Worm (Caenorhabditis elegans) whole organism, midembryonic: Measurements from ENCODE around the gene ipla-5.

ENCODE experiments used
- T22C8.4 ChIP-seq: fragments of 200-800 bp; sonication (Bioruptor generic); IDR thresholded peaks from 2 replicates; pipeline ENCODE4 v1.3.6; 2022; ENCODE audit warnings: missing genetic modification characterization, missing compliant biosample characterization
- cog-1 ChIP-seq: sonication (generic microtip); optimal IDR thresholded peaks from 2 replicates; lab custom pipeline; 2016; ENCODE audit warnings: missing genetic modification characterization, missing compliant biosample characterization
- flt-1 ChIP-seq: fragments of 200-800 bp; sonication (Bioruptor generic); IDR thresholded peaks from 2 replicates; pipeline ENCODE4 v1.3.6; 2022; ENCODE audit warnings: missing genetic modification characterization, missing compliant biosample characterization
- klf-2 ChIP-seq: fragments of 200-800 bp; sonication (Bioruptor generic); conservative IDR thresholded peaks from 2 replicates; pipeline ENCODE4 v1.3.6; 2022; ENCODE audit warnings: missing genetic modification reagents, missing genetic modification characterization, missing compliant biosample characterization
- med-1 ChIP-seq: sonication (generic microtip); optimal IDR thresholded peaks from 2 replicates; lab custom pipeline; 2017; ENCODE audit warnings: missing genetic modification characterization, mild to moderate bottlenecking, missing compliant biosample characterization, antibody characterized with exemption, missing genetic modification reagents; ENCODE audit not compliant: insufficient read depth
- ref-1 ChIP-seq: fragments of 200-800 bp; sonication (Bioruptor generic); conservative IDR thresholded peaks from 2 replicates; pipeline ENCODE4 v1.3.6; 2022; ENCODE audit warnings: missing genetic modification reagents, missing genetic modification characterization, missing compliant biosample characterization
- tab-1 ChIP-seq: fragments of 200-800 bp; sonication (Bioruptor generic); IDR thresholded peaks from 2 replicates; pipeline ENCODE4 v1.3.6; 2022; ENCODE audit warnings: missing genetic modification characterization, missing compliant biosample characterization
- ztf-23 ChIP-seq: fragments of 200-800 bp; sonication (Bioruptor generic); IDR thresholded peaks from 2 replicates; pipeline ENCODE4 v1.3.6; 2022; ENCODE audit warnings: missing genetic modification reagents, missing genetic modification characterization, missing compliant biosample characterization
- ztf-29 ChIP-seq: fragments of 200-800 bp; sonication (Bioruptor generic); IDR thresholded peaks from 2 replicates; pipeline ENCODE4 v1.3.6; 2022; ENCODE audit warnings: missing genetic modification reagents, missing genetic modification characterization, missing compliant biosample characterization

The ipla-5 gene

DNA sequence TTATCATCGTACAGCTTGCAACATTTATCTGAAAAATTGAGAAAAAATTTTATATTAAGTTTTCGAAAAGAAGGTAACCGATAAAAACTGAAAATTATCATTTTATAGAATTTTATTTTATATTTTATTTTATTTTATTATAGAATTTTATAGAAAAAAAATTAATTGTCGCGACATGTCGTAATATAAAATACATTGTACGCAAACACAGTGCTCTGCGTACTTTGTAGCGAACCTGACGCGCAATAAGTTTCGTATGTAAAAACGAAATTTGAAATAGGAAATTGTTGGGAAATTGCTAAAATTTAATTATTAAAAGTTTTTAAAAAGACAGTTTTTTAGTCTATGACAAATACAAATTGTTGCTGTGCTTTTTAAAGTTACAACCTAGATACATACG, 23.6 kb upstream of the ipla-5 start, which contains the start of the genes hst-1 and ints-6:
Gene hst-1 (minus strand): TSS at position 28 of the 400 bp plus-strand sequence.
Gene ints-6 (plus strand): TSS at position 260 of the 400 bp plus-strand sequence.
- TF ChIP-seq tab-1, result no peak
- no peak for TF ChIP-seq cog-1 (tag; lab: Kevin White, UChicago)
- TF ChIP-seq flt-1, result no peak
- TF ChIP-seq ref-1 (GFP tag; lab: Robert Waterston, UW), result no peak
- no peak for TF ChIP-seq med-1 (GFP tag; lab: Kevin White, UChicago)
- TF ChIP-seq ztf-29 (GFP tag; lab: Robert Waterston, UW), result no peak
- TF ChIP-seq ztf-23 (GFP tag; lab: Robert Waterston, UW), result no peak
- TF ChIP-seq T22C8.4 (GFP tag; lab: Robert Waterston, UW), result no peak
- TF ChIP-seq klf-2 (GFP tag; lab: Robert Waterston, UW), result no peak

DNA sequence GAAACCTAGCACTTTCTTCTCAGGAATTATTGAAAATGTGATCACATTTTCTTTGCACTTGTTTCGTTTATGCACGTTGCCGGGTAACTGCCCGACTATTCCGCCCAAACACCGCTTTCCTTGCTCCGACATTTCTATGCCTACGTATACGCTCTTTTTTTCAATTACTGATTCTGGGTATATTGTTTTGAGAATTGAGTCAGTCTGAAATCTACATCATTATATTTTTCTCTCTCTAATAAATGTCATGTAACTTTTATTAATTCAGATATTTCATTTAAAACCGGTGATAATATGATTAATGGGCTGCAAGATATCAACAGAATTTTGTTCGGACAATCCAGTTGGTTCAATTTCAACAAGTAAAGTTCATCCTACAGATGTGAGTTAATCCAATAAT, 17.6 kb upstream of the ipla-5 start, which contains the start of gene ttll-11:
Gene ttll-11 (plus strand): TSS at position 301 of the 400 bp plus-strand sequence.
- no peak for TF ChIP-seq cog-1 (tag; lab: Kevin White, UChicago)
- no peak for TF ChIP-seq klf-2 (GFP tag; lab: Robert Waterston, UW)
- TF ChIP-seq flt-1, result no peak
- TF ChIP-seq tab-1, result no peak
- TF ChIP-seq med-1 (GFP tag; lab: Kevin White, UChicago), result no peak
- TF ChIP-seq ztf-23 (GFP tag; lab: Robert Waterston, UW), result no peak
- no peak for TF ChIP-seq ref-1 (GFP tag; lab: Robert Waterston, UW)

DNA sequence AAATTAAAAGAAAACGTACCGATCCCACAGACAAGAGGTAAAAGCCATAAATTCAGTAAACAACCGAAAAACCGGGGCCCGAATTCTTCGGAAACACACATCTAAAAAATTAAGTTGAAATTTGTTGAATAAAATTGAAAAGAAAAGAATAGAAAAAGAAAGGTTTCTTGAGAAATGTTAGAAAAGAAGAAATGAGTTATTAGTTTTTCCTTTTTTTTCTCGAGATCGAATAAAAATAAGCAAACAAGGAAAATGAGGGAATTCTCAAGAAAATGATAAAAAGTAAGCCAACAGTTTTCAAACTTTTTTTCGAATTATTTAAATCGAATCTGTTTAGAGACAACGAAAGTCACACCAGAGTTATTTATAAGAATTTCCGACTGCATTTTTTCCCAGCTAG, 9.5 kb upstream of the ipla-5 start, which contains the start of gene H23L24.4:
Gene H23L24.4 (minus strand): TSS at position 101 of the 400 bp plus-strand sequence.
- no peak for TF ChIP-seq med-1 (GFP tag; lab: Kevin White, UChicago)

DNA sequence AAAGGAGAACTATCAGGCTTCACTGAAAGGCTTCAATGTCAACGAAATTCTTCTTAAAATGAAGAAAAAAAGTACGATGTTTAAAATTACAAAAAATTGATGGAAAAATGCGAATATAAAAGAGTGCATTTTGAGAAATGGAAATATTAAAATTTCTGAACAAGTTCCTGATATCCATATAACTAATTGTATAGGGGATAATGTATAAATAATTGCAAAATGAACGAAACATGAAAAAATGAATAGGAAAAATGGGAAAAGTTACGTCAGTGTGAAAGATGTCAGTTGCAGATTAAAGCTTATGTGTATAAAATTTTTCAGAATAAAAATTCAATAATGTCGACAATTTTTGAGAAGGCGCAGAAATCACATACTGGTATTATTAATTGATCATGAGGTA, 7.0 kb upstream of the ipla-5 start:
- TF ChIP-seq T22C8.4 (GFP tag; lab: Robert Waterston, UW) (no peak), ref-1 (GFP tag; lab: Robert Waterston, UW) (no peak), ztf-29 (GFP tag; lab: Robert Waterston, UW) (no peak), med-1 (GFP tag; lab: Kevin White, UChicago) (no peak), tab-1 (no peak), ztf-23 (GFP tag; lab: Robert Waterston, UW) (no peak), cog-1 (tag; lab: Kevin White, UChicago) (no peak), klf-2 (GFP tag; lab: Robert Waterston, UW) (no peak), flt-1 (no peak)

DNA sequence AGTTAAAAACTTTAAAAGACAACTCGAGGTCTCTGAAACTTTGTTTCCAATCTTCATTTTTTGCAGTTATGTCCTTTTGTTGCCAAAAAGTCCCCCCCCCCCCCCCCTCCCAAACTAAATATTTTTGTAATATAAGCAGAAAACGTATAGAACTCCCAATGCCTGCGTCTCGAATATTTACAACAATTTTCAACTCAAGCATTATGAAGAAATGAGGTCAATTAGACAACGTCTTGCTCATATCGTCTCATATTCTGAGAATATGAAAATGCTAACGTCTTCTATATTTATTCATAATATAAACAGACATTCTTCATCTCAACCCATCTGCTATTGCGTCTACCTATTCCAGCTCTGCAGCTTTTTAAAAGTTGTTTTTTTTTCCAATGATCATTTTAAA, 3.1 kb downstream of the ipla-5 start, which contains the start of gene H23L24.1:
Gene H23L24.1 (plus strand): TSS at position 301 of the 400 bp plus-strand sequence.
- TF ChIP-seq tab-1, result no peak
- TF ChIP-seq T22C8.4 (GFP tag; lab: Robert Waterston, UW), result no peak
- no peak for TF ChIP-seq cog-1 (tag; lab: Kevin White, UChicago)
- TF ChIP-seq ztf-23 (GFP tag; lab: Robert Waterston, UW), result no peak
- TF ChIP-seq ztf-29 (GFP tag; lab: Robert Waterston, UW), result no peak
- TF ChIP-seq med-1 (GFP tag; lab: Kevin White, UChicago), result no peak
- no peak for TF ChIP-seq ref-1 (GFP tag; lab: Robert Waterston, UW)
- no peak for TF ChIP-seq flt-1

DNA sequence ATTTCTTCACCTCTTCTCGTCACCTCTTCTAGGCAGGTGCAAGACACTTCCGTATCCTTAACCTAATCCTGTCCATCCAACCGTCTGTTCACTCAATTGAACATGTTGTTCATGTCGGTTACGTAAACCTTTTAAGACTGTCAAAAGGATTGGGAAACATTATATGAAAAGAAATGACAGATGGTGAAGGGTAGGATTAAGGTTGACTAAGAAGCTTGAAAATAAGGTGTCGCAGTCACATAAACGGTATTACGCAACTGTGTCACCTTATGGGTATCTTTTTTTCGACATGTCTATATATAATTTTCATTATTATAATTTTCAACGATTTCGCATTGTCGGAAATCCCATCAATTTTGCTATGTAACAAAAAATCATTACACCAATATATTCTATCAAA, 7.8 kb downstream of the ipla-5 start:
- TF ChIP-seq T22C8.4 (GFP tag; lab: Robert Waterston, UW) (no peak), ztf-23 (GFP tag; lab: Robert Waterston, UW) (no peak), ztf-29 (GFP tag; lab: Robert Waterston, UW) (no peak), tab-1 (no peak), med-1 (GFP tag; lab: Kevin White, UChicago) (no peak), cog-1 (tag; lab: Kevin White, UChicago) (no peak), ref-1 (GFP tag; lab: Robert Waterston, UW) (no peak), flt-1 (no peak), klf-2 (GFP tag; lab: Robert Waterston, UW) (no peak)

DNA sequence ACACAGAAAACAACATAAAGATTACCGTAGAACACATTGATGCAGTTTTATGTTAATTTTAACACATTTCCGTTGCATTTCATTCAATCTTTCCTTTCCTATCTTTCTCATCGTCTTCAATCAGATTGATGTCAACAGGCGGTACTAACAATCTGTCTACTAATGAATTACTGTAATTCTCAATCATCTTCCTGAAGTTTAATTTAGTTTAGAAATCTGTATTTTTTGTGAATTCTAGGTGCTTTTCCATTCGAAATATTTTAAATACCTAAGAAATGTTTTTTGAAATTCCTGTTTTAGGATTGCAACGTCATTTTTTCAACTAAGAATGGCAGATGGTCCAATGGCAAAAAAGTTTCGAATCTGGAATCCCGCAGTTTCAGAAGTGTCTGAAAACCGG, 8.7 kb downstream of the ipla-5 start, which contains the start of gene F21D5.9:
Gene F21D5.9 (plus strand): TSS at position 301 of the 400 bp plus-strand sequence.
- no peak for TF ChIP-seq ref-1 (GFP tag; lab: Robert Waterston, UW)
- TF ChIP-seq med-1 (GFP tag; lab: Kevin White, UChicago), result no peak
- no peak for TF ChIP-seq ztf-23 (GFP tag; lab: Robert Waterston, UW)
- no peak for TF ChIP-seq cog-1 (tag; lab: Kevin White, UChicago)
- TF ChIP-seq tab-1, result no peak
- TF ChIP-seq klf-2 (GFP tag; lab: Robert Waterston, UW), result no peak
- no peak for TF ChIP-seq ztf-29 (GFP tag; lab: Robert Waterston, UW)
- no peak for TF ChIP-seq T22C8.4 (GFP tag; lab: Robert Waterston, UW)
- no peak for TF ChIP-seq flt-1

DNA sequence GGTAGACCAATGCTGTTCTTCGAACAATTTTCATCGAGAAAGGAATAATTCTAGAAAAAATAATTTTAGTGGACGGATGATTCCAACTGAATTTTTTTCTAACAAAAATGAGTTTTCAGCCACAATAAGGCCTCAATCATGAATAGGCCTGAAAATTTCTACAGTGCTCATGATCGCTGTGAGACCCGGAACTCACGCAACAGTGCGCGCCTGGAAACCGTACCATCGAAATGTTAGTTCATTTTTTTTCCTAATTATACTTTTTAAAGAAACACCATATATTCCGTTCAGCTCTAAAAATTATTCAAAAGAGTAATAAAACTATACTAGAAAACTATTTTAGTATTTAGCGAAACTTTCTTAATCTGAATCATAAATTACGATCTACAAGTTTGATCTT, 9.9 kb downstream of the ipla-5 start:
- TF ChIP-seq flt-1 (no peak), med-1 (GFP tag; lab: Kevin White, UChicago) (no peak), ztf-29 (GFP tag; lab: Robert Waterston, UW) (no peak), cog-1 (tag; lab: Kevin White, UChicago) (no peak)

DNA sequence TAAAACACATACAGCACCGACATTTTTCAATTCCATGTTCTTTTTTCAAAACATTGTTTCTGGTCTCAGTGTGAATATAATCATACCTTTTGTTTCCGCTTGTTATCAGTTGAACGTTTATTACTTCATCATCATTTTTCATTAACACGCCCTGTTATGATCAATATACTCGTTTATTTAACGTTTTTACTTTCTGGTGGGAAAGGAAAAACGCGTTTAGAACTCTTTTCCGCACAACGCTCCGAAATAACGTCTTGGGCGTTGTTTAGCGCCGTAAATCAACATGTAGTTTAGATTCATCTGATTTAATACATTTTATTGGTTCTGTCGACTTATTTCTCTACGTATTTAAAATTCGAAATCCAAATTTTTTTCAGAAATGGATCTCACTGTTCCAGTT, 10.3 kb downstream of the ipla-5 start, which contains the start of gene pgm-3:
Gene pgm-3 (plus strand): TSS at position 378 of the 400 bp plus-strand sequence.
- TF ChIP-seq cog-1 (tag; lab: Kevin White, UChicago), result no peak
- no peak for TF ChIP-seq ref-1 (GFP tag; lab: Robert Waterston, UW)
- no peak for TF ChIP-seq med-1 (GFP tag; lab: Kevin White, UChicago)
- TF ChIP-seq ztf-29 (GFP tag; lab: Robert Waterston, UW), result no peak
- no peak for TF ChIP-seq T22C8.4 (GFP tag; lab: Robert Waterston, UW)
- TF ChIP-seq ztf-23 (GFP tag; lab: Robert Waterston, UW), result no peak

DNA sequence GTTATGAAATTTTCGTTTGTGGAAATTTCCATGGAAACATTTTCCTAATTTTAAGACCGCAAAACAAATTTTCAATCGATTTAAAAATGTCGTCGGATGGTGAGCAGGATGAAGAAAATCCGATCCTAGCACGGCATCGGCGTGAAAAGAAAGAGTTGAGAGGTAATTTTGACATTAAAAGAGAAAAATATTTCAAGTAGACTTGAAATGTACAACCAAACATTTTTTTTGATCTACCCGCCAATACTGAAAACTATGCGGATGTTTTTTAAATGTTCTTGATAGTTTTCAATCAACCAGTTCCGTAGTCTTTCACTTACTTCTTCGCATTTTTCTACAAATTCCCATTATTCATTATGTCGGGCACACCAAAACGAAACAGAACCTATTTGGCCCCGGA, 13.1 kb downstream of the ipla-5 start, which contains the start of gene otub-3:
Gene otub-3 (plus strand): TSS at position 56 of the 400 bp plus-strand sequence.
- TF ChIP-seq tab-1 (no peak), cog-1 (tag; lab: Kevin White, UChicago) (no peak), klf-2 (GFP tag; lab: Robert Waterston, UW) (no peak), ztf-23 (GFP tag; lab: Robert Waterston, UW) (no peak), ref-1 (GFP tag; lab: Robert Waterston, UW) (no peak), T22C8.4 (GFP tag; lab: Robert Waterston, UW) (no peak), ztf-29 (GFP tag; lab: Robert Waterston, UW) (no peak), med-1 (GFP tag; lab: Kevin White, UChicago) (no peak), flt-1 (no peak)
